Fruit fly (Drosophila melanogaster) whole organism, embryonic: ENCODE measurements around the gene CG9467.
A peak's percentile ranks its signal among the peaks of the same experiment; 100 is the strongest.

Experiments used
- Asciz ChIP-seq: fragments of 200-800 bp; sonication (Bioruptor generic); optimal IDR thresholded peaks from 2 replicates; lab custom pipeline; 2017; ENCODE audit warnings: missing biosample characterization, mild to moderate bottlenecking, missing genetic modification characterization, missing genetic modification reagents
- Blimp-1 ChIP-seq: fragments of 200-800 bp; sonication (Bioruptor generic); optimal IDR thresholded peaks from 3 replicates; lab custom pipeline; 2018; ENCODE audit warnings: missing biosample characterization, missing genetic modification characterization, mild to moderate bottlenecking, moderate library complexity, missing genetic modification reagents
- CG10979 ChIP-seq: fragments of 200-800 bp; sonication (Bioruptor generic); optimal IDR thresholded peaks from 2 replicates; lab custom pipeline; 2018; ENCODE audit warnings: missing biosample characterization, mild to moderate bottlenecking, missing genetic modification characterization, moderate library complexity
- CG11695 ChIP-seq: fragments of 200-800 bp; sonication (Bioruptor generic); IDR thresholded peaks from 3 replicates; pipeline ENCODE4 v1.3.6; 2022; ENCODE audit warnings: missing biosample characterization, missing genetic modification characterization
- CG12299 ChIP-seq: fragments of 200-800 bp; sonication (Bioruptor generic); optimal IDR thresholded peaks from 2 replicates; lab custom pipeline; 2018; ENCODE audit warnings: missing biosample characterization, mild to moderate bottlenecking, missing genetic modification characterization
- CG12769 ChIP-seq: fragments of 200-800 bp; sonication (Bioruptor generic); optimal IDR thresholded peaks from 2 replicates; lab custom pipeline; 2019; ENCODE audit warnings: missing biosample characterization, mild to moderate bottlenecking, missing genetic modification characterization, moderate library complexity
- CG13624 ChIP-seq: fragments of 200-800 bp; sonication (Bioruptor generic); optimal IDR thresholded peaks from 2 replicates; lab custom pipeline; 2016; ENCODE audit warnings: missing biosample characterization, missing genetic modification characterization
- CG14710 ChIP-seq: fragments of 200-800 bp; sonication (Bioruptor generic); optimal IDR thresholded peaks from 3 replicates; lab custom pipeline; 2019; ENCODE audit warnings: missing biosample characterization, mild to moderate bottlenecking, missing genetic modification characterization, moderate library complexity
- CG14860 ChIP-seq: fragments of 200-800 bp; sonication (Bioruptor generic); IDR thresholded peaks from 3 replicates; pipeline ENCODE4 v1.3.6; 2022; ENCODE audit warnings: missing biosample characterization, missing genetic modification characterization; ENCODE audit not compliant: partially characterized antibody
- CG15479 ChIP-seq: fragments of 200-800 bp; sonication (Bioruptor generic); optimal IDR thresholded peaks from 3 replicates; lab custom pipeline; 2019; ENCODE audit warnings: missing biosample characterization, mild to moderate bottlenecking, missing genetic modification characterization, moderate library complexity
- CG1603 ChIP-seq: fragments of 200-800 bp; sonication (Bioruptor generic); optimal IDR thresholded peaks from 2 replicates; lab custom pipeline; 2019; ENCODE audit warnings: missing biosample characterization, mild to moderate bottlenecking, missing genetic modification characterization, moderate library complexity
- CG2678 ChIP-seq: fragments of 200-800 bp; sonication (Bioruptor generic); optimal IDR thresholded peaks from 3 replicates; lab custom pipeline; 2019; ENCODE audit warnings: missing biosample characterization, mild to moderate bottlenecking, missing genetic modification characterization, moderate library complexity
- CG3995 ChIP-seq: fragments of 200-800 bp; sonication (Bioruptor generic); optimal IDR thresholded peaks from 3 replicates; lab custom pipeline; 2016; ENCODE audit warnings: missing biosample characterization, missing genetic modification characterization
- CG6854 ChIP-seq: fragments of 200-800 bp; sonication (Bioruptor generic); optimal IDR thresholded peaks from 3 replicates; lab custom pipeline; 2017; ENCODE audit warnings: missing biosample characterization, mild to moderate bottlenecking, missing genetic modification characterization
- CG8290 ChIP-seq, 3 experiments: fragments of 200-800 bp; sonication (Bioruptor generic); optimal IDR thresholded peaks; 2 replicates each; lab custom pipeline; 2016 to 2019; ENCODE audit warnings: missing biosample characterization in 3 of 3, missing genetic modification characterization in 3 of 3, mild to moderate bottlenecking in 2 of 3, moderate library complexity in 1 of 3
- CG9437 ChIP-seq: fragments of 200-800 bp; sonication (Bioruptor generic); optimal IDR thresholded peaks from 2 replicates; lab custom pipeline; 2018; ENCODE audit warnings: missing biosample characterization, mild to moderate bottlenecking, missing genetic modification characterization
- D19B ChIP-seq: fragments of 200-800 bp; sonication (Bioruptor generic); optimal IDR thresholded peaks from 2 replicates; lab custom pipeline; 2017; ENCODE audit warnings: missing biosample characterization, mild to moderate bottlenecking, missing genetic modification characterization
- Doc2 ChIP-seq: fragments of 200-800 bp; sonication (Bioruptor generic); IDR thresholded peaks from 2 replicates; pipeline ENCODE4 v1.3.6; 2022; ENCODE audit warnings: missing biosample characterization, missing genetic modification characterization
- Eip74EF ChIP-seq, 2 experiments: fragments of 200-800 bp in 1 of 2; fragments of >200 bp in 1 of 2; sonication (Bioruptor generic) in 1 of 2; optimal IDR thresholded peaks; 2 replicates each; lab custom pipeline; 2017 to 2019; ENCODE audit warnings: missing biosample characterization in 2 of 2, missing genetic modification characterization in 2 of 2, mild to moderate bottlenecking in 1 of 2, moderate library complexity in 1 of 2
- Hr78 ChIP-seq, 2 experiments: fragments of 200-800 bp in 1 of 2; fragments of >200 bp in 1 of 2; sonication (Bioruptor generic) in 1 of 2; optimal IDR thresholded peaks; 2 replicates each; lab custom pipeline; 2017 to 2019; ENCODE audit warnings: missing biosample characterization in 2 of 2, missing genetic modification characterization in 2 of 2, mild to moderate bottlenecking in 1 of 2, moderate library complexity in 1 of 2
- Lpt ChIP-seq: fragments of >200 bp; optimal IDR thresholded peaks from 2 replicates; lab custom pipeline; 2018; ENCODE audit warnings: missing biosample characterization, missing genetic modification characterization
- MTF-1 ChIP-seq: fragments of 200-800 bp; sonication (Bioruptor generic); optimal IDR thresholded peaks from 2 replicates; lab custom pipeline; 2018; ENCODE audit warnings: missing biosample characterization, mild to moderate bottlenecking, missing genetic modification characterization, borderline replicate concordance
- Neu2 ChIP-seq: fragments of 200-800 bp; sonication (Bioruptor generic); optimal IDR thresholded peaks from 3 replicates; lab custom pipeline; 2016; ENCODE audit warnings: missing biosample characterization, missing genetic modification characterization, borderline replicate concordance
- Nf-YA ChIP-seq: fragments of 200-800 bp; sonication (Bioruptor generic); IDR thresholded peaks from 2 replicates; pipeline ENCODE4 v1.3.6; 2022; ENCODE audit warnings: missing biosample characterization, missing genetic modification characterization
- NfI ChIP-seq: fragments of 200-800 bp; sonication (Bioruptor generic); optimal IDR thresholded peaks from 3 replicates; lab custom pipeline; 2018; ENCODE audit warnings: missing biosample characterization, mild to moderate bottlenecking, missing genetic modification characterization, moderate library complexity
- aop ChIP-seq: fragments of 200-800 bp; sonication (Bioruptor generic); IDR thresholded peaks from 2 replicates; pipeline ENCODE4 v1.3.6; 2022; ENCODE audit warnings: missing biosample characterization, missing genetic modification characterization
- ash1 ChIP-seq: fragments of 200-800 bp; sonication (Bioruptor generic); optimal IDR thresholded peaks from 2 replicates; lab custom pipeline; 2018; ENCODE audit warnings: missing biosample characterization, mild to moderate bottlenecking, missing genetic modification characterization
- az2 ChIP-seq: fragments of 200-800 bp; sonication (Bioruptor generic); optimal IDR thresholded peaks from 3 replicates; lab custom pipeline; 2016; ENCODE audit warnings: missing biosample characterization, missing genetic modification characterization
- cas ChIP-seq: fragments of 200-800 bp; sonication (Bioruptor generic); IDR thresholded peaks from 2 replicates; pipeline ENCODE4 v1.3.6; 2022; ENCODE audit warnings: missing biosample characterization, missing genetic modification characterization
- cato ChIP-seq: fragments of 200-800 bp; sonication (Bioruptor generic); optimal IDR thresholded peaks from 2 replicates; lab custom pipeline; 2016; ENCODE audit warnings: missing biosample characterization, missing genetic modification characterization, borderline replicate concordance
- corto ChIP-seq: fragments of 200-800 bp; sonication (Bioruptor generic); optimal IDR thresholded peaks from 2 replicates; lab custom pipeline; 2016; ENCODE audit warnings: missing biosample characterization, mild to moderate bottlenecking, missing genetic modification characterization, moderate library complexity
- da ChIP-seq: fragments of 200-800 bp; sonication (Bioruptor generic); optimal IDR thresholded peaks from 2 replicates; lab custom pipeline; 2016; ENCODE audit warnings: missing biosample characterization, missing genetic modification characterization
- disco-r ChIP-seq: fragments of 200-800 bp; sonication (Bioruptor generic); optimal IDR thresholded peaks from 2 replicates; lab custom pipeline; 2016; ENCODE audit warnings: missing biosample characterization, missing genetic modification characterization
- dpn ChIP-seq, 2 experiments: fragments of 200-800 bp; sonication (Bioruptor generic); optimal IDR thresholded peaks; 3 replicates each; lab custom pipeline; 2016; ENCODE audit warnings: missing biosample characterization in 2 of 2, missing genetic modification characterization in 2 of 2
- ems ChIP-seq: fragments of 200-800 bp; sonication (Bioruptor generic); optimal IDR thresholded peaks from 3 replicates; lab custom pipeline; 2016; ENCODE audit warnings: missing biosample characterization, missing genetic modification characterization
- fd64A ChIP-seq: fragments of 200-800 bp; sonication (Bioruptor generic); optimal IDR thresholded peaks from 3 replicates; lab custom pipeline; 2018; ENCODE audit warnings: missing biosample characterization, mild to moderate bottlenecking, missing genetic modification characterization
- fu2 ChIP-seq: fragments of 200-800 bp; sonication (Bioruptor generic); optimal IDR thresholded peaks from 2 replicates; lab custom pipeline; 2016; ENCODE audit warnings: missing biosample characterization, missing genetic modification characterization
- hth ChIP-seq: fragments of >200 bp; optimal IDR thresholded peaks from 2 replicates; lab custom pipeline; 2017; ENCODE audit warnings: inconsistent platforms
- lbe ChIP-seq: fragments of 200-800 bp; sonication (Bioruptor generic); optimal IDR thresholded peaks from 2 replicates; lab custom pipeline; 2016; ENCODE audit warnings: missing biosample characterization, mild to moderate bottlenecking, missing genetic modification characterization
- nerfin-1 ChIP-seq: fragments of 200-800 bp; sonication (Bioruptor generic); optimal IDR thresholded peaks from 3 replicates; lab custom pipeline; 2019; ENCODE audit warnings: missing biosample characterization, mild to moderate bottlenecking, missing genetic modification characterization, moderate library complexity
- nerfin-2 ChIP-seq: fragments of 200-800 bp; sonication (Bioruptor generic); IDR thresholded peaks from 2 replicates; pipeline ENCODE4 v1.3.6; 2022; ENCODE audit warnings: missing biosample characterization, missing genetic modification characterization; ENCODE audit not compliant: partially characterized antibody
- p53 ChIP-seq: fragments of 200-800 bp; sonication (Bioruptor generic); optimal IDR thresholded peaks from 2 replicates; lab custom pipeline; 2016; ENCODE audit warnings: missing biosample characterization, missing genetic modification characterization
- run ChIP-seq: fragments of 200-800 bp; sonication (Bioruptor generic); optimal IDR thresholded peaks from 3 replicates; lab custom pipeline; 2018; ENCODE audit warnings: missing biosample characterization, mild to moderate bottlenecking, missing genetic modification characterization
- schlank ChIP-seq: fragments of 200-800 bp; sonication (Bioruptor generic); optimal IDR thresholded peaks from 2 replicates; lab custom pipeline; 2018; ENCODE audit warnings: missing biosample characterization, mild to moderate bottlenecking, missing genetic modification characterization
- sens-2 ChIP-seq: fragments of 200-800 bp; sonication (Bioruptor generic); IDR thresholded peaks from 2 replicates; pipeline ENCODE4 v1.3.6; 2022; ENCODE audit warnings: missing biosample characterization, missing genetic modification characterization
- tio ChIP-seq: fragments of 200-800 bp; sonication (Bioruptor generic); optimal IDR thresholded peaks from 2 replicates; lab custom pipeline; 2017; ENCODE audit warnings: missing biosample characterization, missing genetic modification characterization, inconsistent platforms
- trem ChIP-seq: fragments of 200-800 bp; optimal IDR thresholded peaks from 3 replicates; lab custom pipeline; 2019; ENCODE audit warnings: missing biosample characterization, mild to moderate bottlenecking, missing genetic modification characterization, moderate library complexity
- yki ChIP-seq: fragments of >200 bp; optimal IDR thresholded peaks from 3 replicates; lab custom pipeline; 2018
- zen2 ChIP-seq: fragments of 200-800 bp; sonication (Bioruptor generic); IDR thresholded peaks from 3 replicates; pipeline ENCODE4 v1.3.6; 2022; ENCODE audit warnings: missing biosample characterization, missing genetic modification characterization; ENCODE audit not compliant: partially characterized antibody

The CG9467 gene

dm6 chr3R:9777941-9778360 lies 22.9 kb downstream of the CG9467 start, which contains the start of gene RpS29 (continued):
- TF ChIP-seq trem (tag; lab: Kevin White, UChicago) (peak; percentile 92), Lpt (no peak), CG3995 (peak; percentile 74), Eip74EF (GFP tag; optimal IDR thresholded peaks at IDR 0.05; lab: Kevin White, UChicago) (peak in 1 of 2 experiments; percentile 69), dpn (GFP tag; optimal IDR thresholded peaks at IDR 0.05; lab: Kevin White, UChicago) (peak; percentile 86 to 90), CG9437 (GFP tag; lab: Kevin White, UChicago) (no peak), CG8290 (GFP tag; optimal IDR thresholded peaks at IDR 0.05; lab: Kevin White, UChicago) (peak; percentile 73), CG8290 (tag; optimal IDR thresholded peaks at IDR 0.05; lab: Kevin White, UChicago) (peak; percentile 31 to 95), zen2 (GFP tag; lab: Robert Waterston, UW) (peak; percentile 93), CG12769 (tag; lab: Kevin White, UChicago) (peak; percentile 89), CG12299 (tag; lab: Kevin White, UChicago) (peak; percentile 66), Nf-YA (GFP tag; lab: Robert Waterston, UW) (peak; percentile 59), nerfin-2 (GFP tag; lab: Robert Waterston, UW) (peak; percentile 70), cas (peak; percentile 68; the same call in 1 of the 2 replicates), p53 (GFP tag; lab: Kevin White, UChicago) (peak; percentile 83), NfI (peak; percentile 87), yki (lab: Kevin White, UChicago) (no peak), hth (lab: Kevin White, UChicago) (no peak), fd64A (GFP tag; lab: Kevin White, UChicago) (peak; percentile 59), CG11695 (GFP tag; lab: Robert Waterston, UW) (peak; percentile 47; the same call in 2 of the 3 replicates), nerfin-1 (tag; lab: Kevin White, UChicago) (peak; percentile 75), ash1 (GFP tag; lab: Kevin White, UChicago) (peak; percentile 89), CG15479 (GFP tag; lab: Kevin White, UChicago) (no peak), da (GFP tag; lab: Kevin White, UChicago) (peak; percentile 52), Blimp-1 (peak; percentile 60), CG14860 (GFP tag; lab: Robert Waterston, UW) (peak; percentile 79), CG14710 (tag; lab: Kevin White, UChicago) (peak; percentile 87), disco-r (GFP tag; lab: Kevin White, UChicago) (peak; percentile 68), fu2 (GFP tag; lab: Kevin White, UChicago) (peak; percentile 84), CG10979 (tag; lab: Kevin White, UChicago) (peak; percentile 36), cato (GFP tag; lab: Kevin White, UChicago) (peak; percentile 38), Neu2 (GFP tag; lab: Kevin White, UChicago) (peak; percentile 56), aop (GFP tag; lab: Robert Waterston, UW) (peak; percentile 97), sens-2 (GFP tag; lab: Robert Waterston, UW) (no peak; the same call in 1 of the 2 replicates), tio (no peak), corto (GFP tag; lab: Kevin White, UChicago) (no peak), ems (GFP tag; lab: Kevin White, UChicago) (peak; percentile 84), CG2678 (peak; percentile 68), MTF-1 (GFP tag; lab: Kevin White, UChicago) (peak; percentile 79), D19B (GFP tag; lab: Kevin White, UChicago) (no peak), Doc2 (GFP tag; lab: Robert Waterston, UW) (no peak), CG6854 (GFP tag; lab: Kevin White, UChicago) (peak; percentile 66), Hr78 (GFP tag; optimal IDR thresholded peaks at IDR 0.05; lab: Kevin White, UChicago) (no peak), Asciz (GFP tag; lab: Kevin White, UChicago) (peak; percentile 71), CG13624 (GFP tag; lab: Kevin White, UChicago) (peak; percentile 92), schlank (peak; percentile 85), run (tag; lab: Kevin White, UChicago) (peak; percentile 49), az2 (GFP tag; lab: Kevin White, UChicago) (peak; percentile 69), lbe (GFP tag; lab: Kevin White, UChicago) (peak; percentile 58), CG1603 (peak; percentile 97)
